In genomic region chrIV:8901346-8901745, ce11 we compare ENCODE assay signal across 3 worm cellular contexts.
TF ChIP-seq lines count a peak whose summit lies in the region.

TSS of gene C27B7.5 (plus strand) at chrIV:8901646.

TF ChIP-seq in whole organism, L3 larva, 47 proteins besides CTCF, POLR2A, EP300 and RAD21:
- TF ChIP-seq nhr-28 (tag; optimal IDR thresholded peaks at IDR 0.05; lab: Kevin White, UChicago) (no peak), elt-2 (tag; optimal IDR thresholded peaks at IDR 0.05; lab: Kevin White, UChicago) (peak; percentile 12), eor-1 (tag; optimal IDR thresholded peaks at IDR 0.05; lab: Kevin White, UChicago) (no peak), skn-1 (tag; optimal IDR thresholded peaks at IDR 0.05; lab: Kevin White, UChicago) (no peak), pha-4 (tag; optimal IDR thresholded peaks at IDR 0.05; lab: Kevin White, UChicago) (no peak)

TF ChIP-seq in whole organism, L4 larva, 104 proteins besides CTCF, POLR2A, EP300 and RAD21:
- TF ChIP-seq ama-1 (optimal IDR thresholded peaks at IDR 0.05; lab: Kevin White, UChicago) = peak; percentile 53
- TF ChIP-seq nhr-111 (GFP tag; optimal IDR thresholded peaks at IDR 0.05; lab: Kevin White, UChicago) = no peak
- TF ChIP-seq set-16 (GFP tag; IDR thresholded peaks at IDR 0.05; lab: Robert Waterston, UW) = no peak
- TF ChIP-seq nhr-25 (tag; optimal IDR thresholded peaks at IDR 0.05; lab: Kevin White, UChicago; ENCODE audit: borderline replicate concordance, insufficient read depth) = no peak
- no peak for TF ChIP-seq F49E8.2 (tag; optimal IDR thresholded peaks at IDR 0.05; lab: Kevin White, UChicago; ENCODE audit: borderline replicate concordance)
- no peak for TF ChIP-seq dmd-8 (GFP tag; IDR thresholded peaks at IDR 0.05; lab: Robert Waterston, UW)
- no peak for TF ChIP-seq nhr-102 (tag; optimal IDR thresholded peaks at IDR 0.05; lab: Kevin White, UChicago)
- no peak for TF ChIP-seq madf-9 (GFP tag; conservative IDR thresholded peaks at IDR 0.05; lab: Robert Waterston, UW)

TF ChIP-seq in whole organism, young adult, 124 proteins besides CTCF, POLR2A, EP300 and RAD21:
- TF ChIP-seq egl-44 (GFP tag; IDR thresholded peaks at IDR 0.05; lab: Robert Waterston, UW) (no peak), F52B5.7 (tag; optimal IDR thresholded peaks at IDR 0.05; lab: Kevin White, UChicago) (no peak), Y79H2A.3 (GFP tag; conservative IDR thresholded peaks at IDR 0.05; lab: Robert Waterston, UW) (no peak), D2030.7 (GFP tag; IDR thresholded peaks at IDR 0.05; lab: Robert Waterston, UW) (0 out of 2 replicates have a peak, but pooled peaks have one; percentile 17), hmg-1.2 (GFP tag; IDR thresholded peaks at IDR 0.05; lab: Robert Waterston, UW) (0 out of 2 replicates have a peak, but pooled peaks have one; percentile 8), gei-17 (GFP tag; optimal IDR thresholded peaks at IDR 0.05; lab: Kevin White, UChicago) (no peak), akir-1 (GFP tag; optimal IDR thresholded peaks at IDR 0.05; lab: Kevin White, UChicago) (no peak), atf-7 (tag; optimal IDR thresholded peaks at IDR 0.05; lab: Kevin White, UChicago) (no peak), nfyb-1 (GFP tag; IDR thresholded peaks at IDR 0.05; lab: Robert Waterston, UW) (no peak), unc-62 (GFP tag; optimal IDR thresholded peaks at IDR 0.05; lab: Kevin White, UChicago) (no peak), F55B11.4 (tag; optimal IDR thresholded peaks at IDR 0.05; lab: Kevin White, UChicago; ENCODE audit: borderline replicate concordance, insufficient read depth) (no peak), attf-6 (GFP tag; IDR thresholded peaks at IDR 0.05; lab: Robert Waterston, UW) (no peak), lsl-1 (GFP tag; optimal IDR thresholded peaks at IDR 0.05; lab: Kevin White, UChicago) (peak; percentile 5), ztf-25 (GFP tag; IDR thresholded peaks at IDR 0.05; lab: Robert Waterston, UW) (no peak), hrde-1 (tag; optimal IDR thresholded peaks at IDR 0.05; lab: Kevin White, UChicago; ENCODE audit: borderline replicate concordance) (peak; percentile 35), snpc-3.4 (tag; optimal IDR thresholded peaks at IDR 0.05; lab: Kevin White, UChicago) (peak; percentile 9), cebp-1 (GFP tag; IDR thresholded peaks at IDR 0.05; lab: Robert Waterston, UW) (no peak), cebp-1 (tag; optimal IDR thresholded peaks at IDR 0.05; lab: Kevin White, UChicago) (peak; percentile 31), athp-1 (tag; optimal IDR thresholded peaks at IDR 0.05; lab: Kevin White, UChicago) (no peak), snpc-4 (GFP tag; optimal IDR thresholded peaks at IDR 0.05; lab: Kevin White, UChicago) (no peak), snpc-4 (tag; optimal IDR thresholded peaks at IDR 0.05; lab: Kevin White, UChicago) (peak in 1 of 4 experiments; percentile 20), ceh-91 (GFP tag; IDR thresholded peaks at IDR 0.05; lab: Robert Waterston, UW) (no peak), snpc-1.3 (tag; optimal IDR thresholded peaks at IDR 0.05; lab: Kevin White, UChicago; ENCODE audit: insufficient read depth) (no peak), hmg-20 (GFP tag; IDR thresholded peaks at IDR 0.05; lab: Robert Waterston, UW) (no peak), ztf-26 (tag; optimal IDR thresholded peaks at IDR 0.05; lab: Kevin White, UChicago) (no peak), him-1 (tag; optimal IDR thresholded peaks at IDR 0.05; lab: Kevin White, UChicago) (peak; percentile 22), Y67H2A.10 (GFP tag; conservative IDR thresholded peaks at IDR 0.05; lab: Robert Waterston, UW) (no peak), somi-1 (GFP tag; optimal IDR thresholded peaks at IDR 0.05; lab: Kevin White, UChicago) (no peak), efl-1 (GFP tag; optimal IDR thresholded peaks at IDR 0.05; lab: Kevin White, UChicago) (no peak), mes-4 (tag; optimal IDR thresholded peaks at IDR 0.05; lab: Kevin White, UChicago) (no peak), nhr-27 (tag; optimal IDR thresholded peaks at IDR 0.05; lab: Kevin White, UChicago) (no peak)
